Fruit fly (Drosophila melanogaster): ENCODE data around the gene Mis12.

dm6 chr3L:6964488-6965152 is 4.2 kb downstream of the Mis12 start, which contains the start of gene sgl:
- TF ChIP-seq Clk (GFP tag; optimal IDR thresholded peaks at IDR 0.05) (no peak), CG14711 (tag; optimal IDR thresholded peaks at IDR 0.05) (no peak), kay (GFP tag; ENCODE audit: borderline replicate concordance) (no peak), CG7101 (tag; optimal IDR thresholded peaks at IDR 0.05) (peak; percentile 29), ovo (GFP tag; optimal IDR thresholded peaks at IDR 0.05) (peak; percentile 61), tj (GFP tag; optimal IDR thresholded peaks at IDR 0.05) (peak; percentile 43), toe (GFP tag; optimal IDR thresholded peaks at IDR 0.05) (no peak), Mnt (GFP tag; optimal IDR thresholded peaks at IDR 0.05) (peak; percentile 98), CG5204 (GFP tag; optimal IDR thresholded peaks at IDR 0.05) (no peak), CG12768 (GFP tag; optimal IDR thresholded peaks at IDR 0.05) (peak; percentile 74), pad (GFP tag; optimal IDR thresholded peaks at IDR 0.05) (peak; percentile 15), bab1 (GFP tag; optimal IDR thresholded peaks at IDR 0.05) (peak; percentile 73), CG1620 (GFP tag; optimal IDR thresholded peaks at IDR 0.05) (peak; percentile 26)
